Worm (Caenorhabditis elegans) whole organism, L1 larva: Measurements from ENCODE around the gene brf-1.

Experiments
- C04F5.9 ChIP-seq: sonication (generic microtip); optimal IDR thresholded peaks from 2 replicates; lab custom pipeline; 2016; ENCODE audit warnings: missing genetic modification characterization, missing compliant biosample characterization
- C16A3.4 ChIP-seq: fragments of 150-350 bp; optimal IDR thresholded peaks from 2 replicates; lab custom pipeline; 2014; ENCODE audit warnings: missing biosample characterization, missing genetic modification characterization
- F16B12.6 ChIP-seq: fragments of 150-350 bp; optimal IDR thresholded peaks from 2 replicates; lab custom pipeline; 2014; ENCODE audit warnings: missing biosample characterization, missing genetic modification characterization
- Y116A8C.19 ChIP-seq: sonication (generic microtip); optimal IDR thresholded peaks from 2 replicates; lab custom pipeline; 2016; ENCODE audit warnings: missing compliant biosample characterization, missing genetic modification characterization, borderline replicate concordance
- aha-1 ChIP-seq: fragments of 150-350 bp; optimal IDR thresholded peaks from 2 replicates; lab custom pipeline; 2014; ENCODE audit warnings: missing biosample characterization, missing genetic modification characterization
- alr-1 ChIP-seq: fragments of 200-800 bp; sonication (Bioruptor generic); optimal IDR thresholded peaks from 2 replicates; lab custom pipeline; 2018; ENCODE audit warnings: borderline replicate concordance, mild to moderate bottlenecking, missing genetic modification characterization, missing compliant biosample characterization
- blmp-1 ChIP-seq: fragments of 150-350 bp; optimal IDR thresholded peaks from 2 replicates; lab custom pipeline; 2014; ENCODE audit warnings: missing biosample characterization, missing genetic modification characterization
- ceh-63 ChIP-seq: fragments of 200-800 bp; sonication (Bioruptor generic); optimal IDR thresholded peaks from 2 replicates; lab custom pipeline; 2018; ENCODE audit warnings: mild to moderate bottlenecking, missing genetic modification characterization, missing compliant biosample characterization
- ceh-82 ChIP-seq, 3 experiments: fragments of 150-350 bp in 1 of 3; sonication (generic microtip) in 2 of 3; optimal IDR thresholded peaks; 2 replicates each; lab custom pipeline; 2014 to 2017; ENCODE audit warnings: missing biosample characterization in 3 of 3, missing genetic modification characterization in 3 of 3
- ceh-88 ChIP-seq: fragments of 200-800 bp; sonication (Bioruptor generic); IDR thresholded peaks from 2 replicates; pipeline ENCODE4 v1.3.6; 2022; ENCODE audit warnings: missing genetic modification characterization, missing compliant biosample characterization
- ceh-90 ChIP-seq: sonication (generic microtip); optimal IDR thresholded peaks from 2 replicates; lab custom pipeline; 2016; ENCODE audit warnings: missing genetic modification characterization, missing compliant biosample characterization
- dpl-1 ChIP-seq, 3 experiments: fragments of 150-350 bp in 2 of 3; sonication (generic microtip) in 1 of 3; optimal IDR thresholded peaks; 2 replicates each; lab custom pipeline; 2014 to 2017; ENCODE audit warnings: missing biosample characterization in 3 of 3, missing genetic modification characterization in 3 of 3, missing genetic modification reagents in 3 of 3
- dsc-1 ChIP-seq: sonication (generic microtip); optimal IDR thresholded peaks from 2 replicates; lab custom pipeline; 2016; ENCODE audit warnings: mild to moderate bottlenecking, missing genetic modification characterization, missing compliant biosample characterization
- efl-1 ChIP-seq, 4 experiments: fragments of 150-350 bp; optimal IDR thresholded peaks in 3 of 4; peaks in 1 of 4; 1 replicate in 1 of 4; 2 replicates in 3 of 4; lab custom pipeline; 2014; ENCODE audit warnings: missing biosample characterization in 2 of 4, missing genetic modification characterization in 2 of 4, missing genetic modification reagents in 2 of 4
- egl-27 ChIP-seq, 2 experiments: fragments of 150-350 bp in 1 of 2; sonication (generic microtip); optimal IDR thresholded peaks; 3 replicates each; lab custom pipeline; 2017 to 2018; ENCODE audit warnings: missing biosample characterization in 2 of 2, missing genetic modification characterization in 2 of 2, missing genetic modification reagents in 2 of 2
- elt-2 ChIP-seq: sonication (generic microtip); optimal IDR thresholded peaks from 2 replicates; lab custom pipeline; 2016; ENCODE audit warnings: missing genetic modification characterization, mild to moderate bottlenecking, inconsistent platforms, missing compliant biosample characterization, missing genetic modification reagents
- fkh-4 ChIP-seq: sonication (generic microtip); optimal IDR thresholded peaks from 2 replicates; lab custom pipeline; 2016; ENCODE audit warnings: missing compliant biosample characterization, missing genetic modification characterization, borderline replicate concordance
- fkh-8 ChIP-seq: sonication (generic microtip); optimal IDR thresholded peaks from 2 replicates; lab custom pipeline; 2016; ENCODE audit warnings: mild to moderate bottlenecking, missing genetic modification characterization, missing compliant biosample characterization
- fos-1 ChIP-seq: fragments of 150-350 bp; optimal IDR thresholded peaks from 2 replicates; lab custom pipeline; 2014; ENCODE audit warnings: missing biosample characterization, missing genetic modification characterization
- hlh-17 ChIP-seq: fragments of 200-800 bp; sonication (Bioruptor generic); optimal IDR thresholded peaks from 2 replicates; lab custom pipeline; 2018; ENCODE audit warnings: missing genetic modification characterization, mild to moderate bottlenecking, missing compliant biosample characterization, moderate library complexity, borderline replicate concordance
- hpl-2 ChIP-seq: fragments of 150-350 bp; optimal IDR thresholded peaks from 2 replicates; lab custom pipeline; 2014; ENCODE audit warnings: missing biosample characterization, missing genetic modification reagents, missing genetic modification characterization
- isw-1 ChIP-seq: fragments of 200-800 bp; sonication (Bioruptor generic); IDR thresholded peaks from 2 replicates; pipeline ENCODE4 v1.3.6; 2022; ENCODE audit warnings: missing genetic modification characterization, missing compliant biosample characterization
- jun-1 ChIP-seq: fragments of 150-350 bp; optimal IDR thresholded peaks from 2 replicates; lab custom pipeline; 2014; ENCODE audit warnings: missing biosample characterization, missing genetic modification reagents, missing genetic modification characterization
- lin-14 ChIP-seq: fragments of 200-800 bp; sonication (Bioruptor generic); optimal IDR thresholded peaks from 2 replicates; lab custom pipeline; 2018; ENCODE audit warnings: mild to moderate bottlenecking, missing genetic modification characterization, moderate library complexity, missing compliant biosample characterization
- lin-35 ChIP-seq, 2 experiments: fragments of 150-350 bp; optimal IDR thresholded peaks; 2 replicates each; lab custom pipeline; 2014; ENCODE audit warnings: missing biosample characterization in 2 of 2, missing genetic modification characterization in 2 of 2, missing genetic modification reagents in 2 of 2
- lir-3 ChIP-seq: sonication (generic microtip); optimal IDR thresholded peaks from 2 replicates; lab custom pipeline; 2016; ENCODE audit warnings: mild to moderate bottlenecking, missing genetic modification characterization, moderate library complexity, missing compliant biosample characterization; ENCODE audit not compliant: poor library complexity
- mab-9 ChIP-seq: fragments of 200-800 bp; sonication (Bioruptor generic); IDR thresholded peaks from 2 replicates; pipeline ENCODE4 v1.3.6; 2022; ENCODE audit warnings: missing genetic modification reagents, missing genetic modification characterization, missing compliant biosample characterization
- mep-1 ChIP-seq: fragments of 150-350 bp; optimal IDR thresholded peaks from 2 replicates; lab custom pipeline; 2014; ENCODE audit warnings: missing biosample characterization, missing genetic modification characterization
- nhr-11 ChIP-seq: fragments of 150-350 bp; optimal IDR thresholded peaks from 2 replicates; lab custom pipeline; 2014; ENCODE audit warnings: missing biosample characterization, missing genetic modification characterization
- nhr-12 ChIP-seq: sonication (generic microtip); optimal IDR thresholded peaks from 2 replicates; lab custom pipeline; 2017; ENCODE audit warnings: missing biosample characterization, missing genetic modification characterization
- nhr-19 ChIP-seq: fragments of 200-800 bp; sonication (Bioruptor generic); conservative IDR thresholded peaks from 2 replicates; pipeline ENCODE4 v1.3.6; 2022; ENCODE audit warnings: missing genetic modification characterization, missing compliant biosample characterization
- nhr-20 ChIP-seq: sonication (generic microtip); optimal IDR thresholded peaks from 2 replicates; lab custom pipeline; 2016; ENCODE audit warnings: mild to moderate bottlenecking, missing genetic modification characterization, missing compliant biosample characterization
- nhr-237 ChIP-seq: fragments of 150-350 bp; optimal IDR thresholded peaks from 2 replicates; lab custom pipeline; 2014; ENCODE audit warnings: missing biosample characterization, missing genetic modification characterization
- nhr-28 ChIP-seq: fragments of 150-350 bp; optimal IDR thresholded peaks from 2 replicates; lab custom pipeline; 2014; ENCODE audit warnings: missing biosample characterization, missing genetic modification characterization
- nhr-47 ChIP-seq: sonication (generic microtip); optimal IDR thresholded peaks from 2 replicates; lab custom pipeline; 2016; ENCODE audit warnings: mild to moderate bottlenecking, missing genetic modification characterization, moderate library complexity, missing compliant biosample characterization
- nhr-71 ChIP-seq: sonication (generic microtip); optimal IDR thresholded peaks from 2 replicates; lab custom pipeline; 2016; ENCODE audit warnings: mild to moderate bottlenecking, missing genetic modification characterization, moderate library complexity, missing compliant biosample characterization
- nhr-76 ChIP-seq: sonication (generic microtip); optimal IDR thresholded peaks from 2 replicates; lab custom pipeline; 2017; ENCODE audit warnings: missing biosample characterization, missing genetic modification characterization
- nhr-77 ChIP-seq: fragments of 150-350 bp; optimal IDR thresholded peaks from 2 replicates; lab custom pipeline; 2014; ENCODE audit warnings: missing biosample characterization, missing genetic modification characterization
- pag-3 ChIP-seq: sonication (generic microtip); optimal IDR thresholded peaks from 2 replicates; lab custom pipeline; 2017; ENCODE audit warnings: missing genetic modification characterization, mild to moderate bottlenecking, missing compliant biosample characterization, antibody characterized with exemption, borderline replicate concordance; ENCODE audit not compliant: insufficient read depth
- pax-3 ChIP-seq: fragments of 200-800 bp; sonication (Bioruptor generic); optimal IDR thresholded peaks from 2 replicates; lab custom pipeline; 2018; ENCODE audit warnings: mild to moderate bottlenecking, missing genetic modification characterization, moderate library complexity, missing compliant biosample characterization
- pqm-1 ChIP-seq: sonication (generic microtip); optimal IDR thresholded peaks from 3 replicates; lab custom pipeline; 2017; ENCODE audit warnings: missing biosample characterization, missing genetic modification characterization
- snu-23 ChIP-seq: sonication (generic microtip); optimal IDR thresholded peaks from 2 replicates; lab custom pipeline; 2016; ENCODE audit warnings: missing genetic modification characterization, missing compliant biosample characterization
- sox-4 ChIP-seq: sonication (generic microtip); optimal IDR thresholded peaks from 2 replicates; lab custom pipeline; 2016; ENCODE audit warnings: missing genetic modification characterization, missing compliant biosample characterization
- unc-130 ChIP-seq: fragments of 150-350 bp; optimal IDR thresholded peaks from 2 replicates; lab custom pipeline; 2017; ENCODE audit warnings: missing biosample characterization, missing genetic modification characterization, inconsistent platforms
- unc-62 ChIP-seq: fragments of 150-350 bp; optimal IDR thresholded peaks from 2 replicates; lab custom pipeline; 2014; ENCODE audit warnings: missing biosample characterization, missing genetic modification reagents, missing genetic modification characterization
- unc-98 ChIP-seq: fragments of 200-800 bp; sonication (Bioruptor generic); IDR thresholded peaks from 2 replicates; pipeline ENCODE4 v1.3.6; 2022; ENCODE audit warnings: missing genetic modification characterization, missing compliant biosample characterization
- vab-15 ChIP-seq: sonication (generic microtip); optimal IDR thresholded peaks from 2 replicates; lab custom pipeline; 2017; ENCODE audit warnings: missing genotype, mild to moderate bottlenecking, missing genetic modification characterization, missing compliant biosample characterization
- xbp-1 ChIP-seq: sonication (generic microtip); optimal IDR thresholded peaks from 2 replicates; lab custom pipeline; 2016; ENCODE audit warnings: missing genetic modification characterization, missing compliant biosample characterization
- zag-1 ChIP-seq: fragments of 150-350 bp; optimal IDR thresholded peaks from 2 replicates; lab custom pipeline; 2014; ENCODE audit warnings: missing biosample characterization, missing genetic modification characterization
- zip-4 ChIP-seq: fragments of 200-800 bp; sonication (Bioruptor generic); optimal IDR thresholded peaks from 2 replicates; lab custom pipeline; 2018; ENCODE audit warnings: mild to moderate bottlenecking, missing genetic modification characterization, moderate library complexity, missing compliant biosample characterization
- ztf-4 ChIP-seq: fragments of 150-350 bp; optimal IDR thresholded peaks from 2 replicates; lab custom pipeline; 2014; ENCODE audit warnings: missing biosample characterization, missing genetic modification characterization

brf-1 gene

DNA sequence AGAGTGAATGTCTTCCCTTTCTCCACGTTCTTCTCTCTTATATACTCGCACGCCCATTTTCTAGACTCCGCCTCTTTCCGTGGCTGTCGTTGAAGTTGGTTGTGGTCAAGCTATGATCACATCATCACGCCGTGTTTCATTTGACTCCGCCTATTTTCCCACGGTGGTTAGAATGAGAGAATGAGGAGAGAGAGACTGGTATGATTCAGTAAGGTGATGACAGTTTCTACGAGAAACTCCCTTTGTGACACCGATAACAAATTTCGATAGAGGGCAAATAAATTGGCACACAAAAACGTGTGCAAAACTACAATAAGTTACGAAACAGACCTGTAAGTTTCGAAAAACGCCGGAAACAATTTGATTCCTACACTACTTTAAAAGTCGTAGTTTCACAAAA, 25.1 kb upstream of the brf-1 start:
- no peak for TF ChIP-seq ceh-82 (tag; optimal IDR thresholded peaks at IDR 0.05; lab: Kevin White, UChicago)
- TF ChIP-seq fkh-4 (tag; lab: Kevin White, UChicago) = no peak
- no peak for TF ChIP-seq unc-98 (GFP tag; lab: Robert Waterston, UW)
- no peak for TF ChIP-seq efl-1 (optimal IDR thresholded peaks at IDR 0.05; lab: Kevin White, UChicago)
- TF ChIP-seq efl-1 (GFP tag; optimal IDR thresholded peaks at IDR 0.05 in 1 of 2; lab: Kevin White, UChicago) = peak in 1 of 2 experiments; percentile 23
- TF ChIP-seq dsc-1 = no peak
- TF ChIP-seq ceh-90 = no peak
- no peak for TF ChIP-seq isw-1 (GFP tag; lab: Robert Waterston, UW)
- TF ChIP-seq nhr-71 = peak; percentile 5
- no peak for TF ChIP-seq pqm-1
- no peak for TF ChIP-seq sox-4
- no peak for TF ChIP-seq mep-1
- TF ChIP-seq zip-4 (GFP tag; lab: Kevin White, UChicago) = no peak
- TF ChIP-seq nhr-47 (tag; lab: Kevin White, UChicago) = no peak
- peak; percentile 25 for TF ChIP-seq nhr-20 (tag; lab: Kevin White, UChicago)
- TF ChIP-seq snu-23 (GFP tag; lab: Kevin White, UChicago) = no peak
- TF ChIP-seq hpl-2 = no peak
- TF ChIP-seq nhr-237 (tag; lab: Kevin White, UChicago) = no peak
- no peak for TF ChIP-seq nhr-76 (tag; lab: Kevin White, UChicago)
- TF ChIP-seq aha-1 (tag; lab: Kevin White, UChicago) = no peak
- TF ChIP-seq F16B12.6 (tag; lab: Kevin White, UChicago) = no peak
- no peak for TF ChIP-seq dpl-1 (GFP tag; optimal IDR thresholded peaks at IDR 0.05; lab: Kevin White, UChicago)
- TF ChIP-seq jun-1 (tag; lab: Kevin White, UChicago) = no peak
- peak; percentile 2 for TF ChIP-seq nhr-28 (tag; lab: Kevin White, UChicago)
- TF ChIP-seq alr-1 (tag; lab: Kevin White, UChicago) = no peak
- no peak for TF ChIP-seq unc-62 (GFP tag; lab: Kevin White, UChicago)
- TF ChIP-seq xbp-1 = no peak
- no peak for TF ChIP-seq fkh-8
- no peak for TF ChIP-seq C04F5.9 (tag; lab: Kevin White, UChicago)
- no peak for TF ChIP-seq nhr-19 (GFP tag; lab: Robert Waterston, UW)
- TF ChIP-seq vab-15 (tag; lab: Kevin White, UChicago) = no peak
- no peak for TF ChIP-seq egl-27 (tag; optimal IDR thresholded peaks at IDR 0.05; lab: Kevin White, UChicago)
- no peak for TF ChIP-seq pax-3 (tag; lab: Kevin White, UChicago)
- no peak for TF ChIP-seq blmp-1 (tag; lab: Kevin White, UChicago)
- no peak for TF ChIP-seq pag-3 (tag; lab: Kevin White, UChicago)
- TF ChIP-seq Y116A8C.19 (tag; lab: Kevin White, UChicago) = no peak
- TF ChIP-seq hlh-17 (GFP tag; lab: Kevin White, UChicago) = no peak
- TF ChIP-seq nhr-12 = no peak
- peak; percentile 13 for TF ChIP-seq lin-14
- TF ChIP-seq ztf-4 (tag; lab: Kevin White, UChicago) = no peak
- TF ChIP-seq zag-1 (tag; lab: Kevin White, UChicago) = no peak
- TF ChIP-seq nhr-11 (tag; lab: Kevin White, UChicago) = no peak
- no peak for TF ChIP-seq unc-130

DNA sequence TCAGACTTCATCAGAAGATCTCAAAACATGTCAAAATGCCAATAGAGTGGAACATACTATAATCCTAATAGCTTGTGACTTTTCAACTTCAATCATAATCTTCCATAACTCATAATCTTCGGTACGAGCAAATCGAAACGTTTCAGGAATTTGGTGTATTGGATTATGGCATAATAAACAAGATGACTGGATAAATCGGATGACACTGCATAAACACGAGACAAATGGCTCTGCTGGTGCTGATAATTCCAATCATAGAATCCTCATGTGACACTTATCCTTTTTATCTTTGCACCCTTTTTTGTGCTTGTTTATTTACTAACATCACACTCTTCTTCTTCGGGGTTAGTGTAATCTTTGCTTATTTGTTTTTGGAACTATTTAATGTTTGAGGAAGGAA, 22.6 kb upstream of the brf-1 start:
- TF ChIP-seq fkh-8 (peak; percentile 29), ceh-63 (GFP tag; lab: Kevin White, UChicago) (no peak), hlh-17 (GFP tag; lab: Kevin White, UChicago) (no peak), C16A3.4 (tag; lab: Kevin White, UChicago) (no peak), nhr-47 (tag; lab: Kevin White, UChicago) (peak; percentile 56), fkh-4 (tag; lab: Kevin White, UChicago) (peak; percentile 56), nhr-20 (tag; lab: Kevin White, UChicago) (peak; percentile 6), nhr-77 (tag; lab: Kevin White, UChicago) (no peak), pag-3 (tag; lab: Kevin White, UChicago) (no peak), lir-3 (tag; lab: Kevin White, UChicago) (peak; percentile 22), fos-1 (tag; lab: Kevin White, UChicago) (no peak), sox-4 (peak; percentile 70), ceh-82 (tag; optimal IDR thresholded peaks at IDR 0.05; lab: Kevin White, UChicago) (no peak), vab-15 (tag; lab: Kevin White, UChicago) (no peak), mab-9 (GFP tag; lab: Robert Waterston, UW) (no peak), mep-1 (no peak), ceh-88 (GFP tag; lab: Robert Waterston, UW) (no peak), lin-35 (GFP tag; optimal IDR thresholded peaks at IDR 0.05; lab: Kevin White, UChicago) (no peak), Y116A8C.19 (tag; lab: Kevin White, UChicago) (no peak), elt-2 (no peak)
